Fruit fly (Drosophila melanogaster) whole organism, embryonic: ENCODE results near the gene Ca-Ma2d.

Experiments used
- ATbp ChIP-seq: fragments of 200-800 bp; sonication (Bioruptor generic); optimal IDR thresholded peaks from 2 replicates; lab custom pipeline; 2017; ENCODE audit warnings: missing biosample characterization, mild to moderate bottlenecking, missing genetic modification characterization, missing genetic modification reagents
- Abd-B ChIP-seq: fragments of 200-800 bp; sonication (Bioruptor generic); optimal IDR thresholded peaks from 2 replicates; lab custom pipeline; 2018; ENCODE audit warnings: missing biosample characterization, mild to moderate bottlenecking, missing genetic modification characterization, moderate library complexity
- Bgb ChIP-seq: fragments of 200-800 bp; sonication (Bioruptor generic); IDR thresholded peaks from 2 replicates; pipeline ENCODE4 v1.3.6; 2022; ENCODE audit warnings: missing biosample characterization, missing genetic modification characterization; ENCODE audit not compliant: partially characterized antibody
- Blimp-1 ChIP-seq: fragments of 200-800 bp; sonication (Bioruptor generic); optimal IDR thresholded peaks from 3 replicates; lab custom pipeline; 2018; ENCODE audit warnings: missing biosample characterization, missing genetic modification characterization, mild to moderate bottlenecking, moderate library complexity, missing genetic modification reagents
- CG11560 ChIP-seq: fragments of 200-800 bp; sonication (Bioruptor generic); IDR thresholded peaks from 3 replicates; pipeline ENCODE4 v1.3.6; 2022; ENCODE audit warnings: missing biosample characterization, missing genetic modification characterization
- CG13624 ChIP-seq: fragments of 200-800 bp; sonication (Bioruptor generic); optimal IDR thresholded peaks from 2 replicates; lab custom pipeline; 2016; ENCODE audit warnings: missing biosample characterization, missing genetic modification characterization
- CG15479 ChIP-seq: fragments of 200-800 bp; sonication (Bioruptor generic); optimal IDR thresholded peaks from 3 replicates; lab custom pipeline; 2019; ENCODE audit warnings: missing biosample characterization, mild to moderate bottlenecking, missing genetic modification characterization, moderate library complexity
- CG17359 ChIP-seq: fragments of 200-800 bp; sonication (Bioruptor generic); optimal IDR thresholded peaks from 3 replicates; lab custom pipeline; 2018; ENCODE audit warnings: missing biosample characterization, mild to moderate bottlenecking, missing genetic modification characterization, moderate library complexity
- CG2116 ChIP-seq: fragments of 200-800 bp; sonication (Bioruptor generic); optimal IDR thresholded peaks from 3 replicates; lab custom pipeline; 2018; ENCODE audit warnings: missing biosample characterization, mild to moderate bottlenecking, missing genetic modification characterization
- CG2712 ChIP-seq: fragments of 200-800 bp; optimal IDR thresholded peaks from 3 replicates; lab custom pipeline; 2019; ENCODE audit warnings: missing biosample characterization, mild to moderate bottlenecking, missing genetic modification characterization, moderate library complexity
- CG33557 ChIP-seq: fragments of 200-800 bp; sonication (Bioruptor generic); optimal IDR thresholded peaks from 2 replicates; lab custom pipeline; 2019; ENCODE audit warnings: missing biosample characterization, mild to moderate bottlenecking, missing genetic modification characterization, moderate library complexity
- CG34422 ChIP-seq: fragments of 200-800 bp; sonication (Bioruptor generic); IDR thresholded peaks from 3 replicates; pipeline ENCODE4 v1.3.6; 2022; ENCODE audit warnings: missing biosample characterization, missing genetic modification characterization
- CG4360 ChIP-seq: fragments of 200-800 bp; sonication (Bioruptor generic); IDR thresholded peaks from 2 replicates; pipeline ENCODE4 v1.3.6; 2022; ENCODE audit warnings: missing biosample characterization, missing genetic modification characterization
- CG6272 ChIP-seq: fragments of 200-800 bp; sonication (Bioruptor generic); IDR thresholded peaks from 2 replicates; pipeline ENCODE4 v1.3.6; 2022; ENCODE audit warnings: missing biosample characterization, missing genetic modification characterization
- CG6765 ChIP-seq: fragments of 200-800 bp; sonication (Bioruptor generic); optimal IDR thresholded peaks from 3 replicates; lab custom pipeline; 2017; ENCODE audit warnings: missing biosample characterization, mild to moderate bottlenecking, missing genetic modification characterization
- Deaf1 ChIP-seq: fragments of 200-800 bp; optimal IDR thresholded peaks from 3 replicates; lab custom pipeline; 2019; ENCODE audit warnings: missing biosample characterization, mild to moderate bottlenecking, missing genetic modification characterization, moderate library complexity
- Ets65A ChIP-seq: fragments of 200-800 bp; sonication (Bioruptor generic); peaks from one replicate; lab custom pipeline; 2016; ENCODE audit warnings: missing biosample characterization, missing genetic modification characterization
- HLH4C ChIP-seq: fragments of 200-800 bp; sonication (Bioruptor generic); IDR thresholded peaks from 3 replicates; pipeline ENCODE4 v1.3.6; 2022; ENCODE audit warnings: missing biosample characterization, missing genetic modification characterization; ENCODE audit not compliant: partially characterized antibody
- MBD-R2 ChIP-seq: fragments of 200-800 bp; sonication (Bioruptor generic); IDR thresholded peaks from 2 replicates; pipeline ENCODE4 v1.3.6; 2022; ENCODE audit warnings: missing biosample characterization, missing genetic modification characterization
- MESR4 ChIP-seq: fragments of 200-800 bp; sonication (Bioruptor generic); optimal IDR thresholded peaks from 2 replicates; lab custom pipeline; 2018; ENCODE audit warnings: missing biosample characterization, mild to moderate bottlenecking, missing genetic modification characterization, moderate library complexity
- Med ChIP-seq: fragments of 200-800 bp; sonication (Bioruptor generic); peaks from one replicate; lab custom pipeline; 2016; ENCODE audit warnings: missing biosample characterization, missing genetic modification characterization, mild to moderate bottlenecking, inconsistent platforms, moderate library complexity
- NC2β ChIP-seq: fragments of 200-800 bp; sonication (Bioruptor generic); optimal IDR thresholded peaks from 2 replicates; lab custom pipeline; 2016; ENCODE audit warnings: missing biosample characterization, missing genetic modification characterization
- Sin3A ChIP-seq: fragments of >200 bp; optimal IDR thresholded peaks from 2 replicates; lab custom pipeline; 2018
- Spps ChIP-seq: fragments of 200-800 bp; sonication (Bioruptor generic); optimal IDR thresholded peaks from 2 replicates; lab custom pipeline; 2018; ENCODE audit warnings: missing biosample characterization, mild to moderate bottlenecking, missing genetic modification characterization
- al ChIP-seq: fragments of 200-800 bp; sonication (Bioruptor generic); IDR thresholded peaks from 2 replicates; pipeline ENCODE4 v1.3.6; 2022; ENCODE audit warnings: missing biosample characterization, missing genetic modification characterization
- bbx ChIP-seq: fragments of 200-800 bp; sonication (Bioruptor generic); IDR thresholded peaks from 2 replicates; pipeline ENCODE4 v1.3.6; 2022; ENCODE audit warnings: missing biosample characterization, missing genetic modification characterization; ENCODE audit not compliant: partially characterized antibody
- cas ChIP-seq: fragments of 200-800 bp; sonication (Bioruptor generic); IDR thresholded peaks from 2 replicates; pipeline ENCODE4 v1.3.6; 2022; ENCODE audit warnings: missing biosample characterization, missing genetic modification characterization
- cg ChIP-seq: fragments of 200-800 bp; sonication (Bioruptor generic); optimal IDR thresholded peaks from 3 replicates; lab custom pipeline; 2019; ENCODE audit warnings: missing biosample characterization, mild to moderate bottlenecking, missing genetic modification characterization, moderate library complexity
- chif ChIP-seq, 2 experiments: fragments of 200-800 bp; sonication (Bioruptor generic); optimal IDR thresholded peaks; 3 replicates each; lab custom pipeline; 2016; ENCODE audit warnings: missing biosample characterization in 2 of 2, missing genetic modification characterization in 2 of 2
- chinmo ChIP-seq: fragments of 200-800 bp; sonication (Bioruptor generic); IDR thresholded peaks from 4 replicates; pipeline ENCODE4 v1.3.6; 2022; ENCODE audit warnings: missing biosample characterization, missing genetic modification characterization; ENCODE audit not compliant: partially characterized antibody
- chm ChIP-seq: fragments of 200-800 bp; sonication (Bioruptor generic); IDR thresholded peaks from 2 replicates; pipeline ENCODE4 v1.3.6; 2022; ENCODE audit warnings: missing biosample characterization, missing genetic modification characterization
- crol ChIP-seq: fragments of 200-800 bp; sonication (Bioruptor generic); IDR thresholded peaks from 2 replicates; pipeline ENCODE4 v1.3.6; 2022; ENCODE audit warnings: missing biosample characterization, missing genetic modification characterization
- crp ChIP-seq, 2 experiments: fragments of 200-800 bp; sonication (Bioruptor generic); optimal IDR thresholded peaks; 2 replicates in 1 of 2; 3 replicates in 1 of 2; lab custom pipeline; 2017; ENCODE audit warnings: missing biosample characterization in 2 of 2, missing genetic modification characterization in 2 of 2, mild to moderate bottlenecking in 1 of 2, moderate library complexity in 1 of 2
- cwo ChIP-seq: fragments of 200-800 bp; sonication (Bioruptor generic); optimal IDR thresholded peaks from 3 replicates; lab custom pipeline; 2017; ENCODE audit warnings: missing biosample characterization, missing genetic modification characterization, mild to moderate bottlenecking, moderate library complexity, missing genetic modification reagents
- danr ChIP-seq: fragments of 200-800 bp; sonication (Bioruptor generic); IDR thresholded peaks from 2 replicates; pipeline ENCODE4 v1.3.6; 2022; ENCODE audit warnings: missing biosample characterization, missing genetic modification characterization
- dpn ChIP-seq, 2 experiments: fragments of 200-800 bp; sonication (Bioruptor generic); optimal IDR thresholded peaks; 3 replicates each; lab custom pipeline; 2016; ENCODE audit warnings: missing biosample characterization in 2 of 2, missing genetic modification characterization in 2 of 2
- dysf ChIP-seq: fragments of 200-800 bp; sonication (Bioruptor generic); IDR thresholded peaks from 3 replicates; pipeline ENCODE4 v1.3.6; 2022; ENCODE audit warnings: missing biosample characterization, missing genetic modification characterization
- gro ChIP-seq: fragments of 200-800 bp; sonication (Bioruptor generic); optimal IDR thresholded peaks from 2 replicates; lab custom pipeline; 2016; ENCODE audit warnings: missing biosample characterization, missing genetic modification characterization
- lilli ChIP-seq: fragments of 200-800 bp; sonication (Bioruptor generic); optimal IDR thresholded peaks from 3 replicates; lab custom pipeline; 2016; ENCODE audit warnings: missing biosample characterization, missing genetic modification characterization
- lola ChIP-seq, 3 experiments: fragments of >200 bp in 2 of 3; fragments of 200-800 bp in 1 of 3; sonication (Bioruptor generic) in 1 of 3; optimal IDR thresholded peaks; 2 replicates each; lab custom pipeline; 2017 to 2019; ENCODE audit warnings: missing biosample characterization in 3 of 3, missing genetic modification characterization in 3 of 3, mild to moderate bottlenecking in 1 of 3, moderate library complexity in 1 of 3
- mld ChIP-seq: fragments of 200-800 bp; sonication (Bioruptor generic); IDR thresholded peaks from 3 replicates; pipeline ENCODE4 v1.3.6; 2022; ENCODE audit warnings: missing biosample characterization, missing genetic modification characterization; ENCODE audit not compliant: partially characterized antibody
- onecut ChIP-seq: fragments of 200-800 bp; sonication (Bioruptor generic); IDR thresholded peaks from 2 replicates; pipeline ENCODE4 v1.3.6; 2022; ENCODE audit warnings: missing biosample characterization, missing genetic modification characterization
- pfk ChIP-seq: fragments of 200-800 bp; sonication (Bioruptor generic); optimal IDR thresholded peaks from 2 replicates; lab custom pipeline; 2018; ENCODE audit warnings: missing biosample characterization, mild to moderate bottlenecking, missing genetic modification characterization, moderate library complexity
- phol ChIP-seq: fragments of 200-800 bp; sonication (Bioruptor generic); optimal IDR thresholded peaks from 3 replicates; lab custom pipeline; 2018; ENCODE audit warnings: missing biosample characterization, mild to moderate bottlenecking, missing genetic modification characterization, moderate library complexity
- sens ChIP-seq: fragments of 200-800 bp; sonication (Bioruptor generic); peaks from one replicate; lab custom pipeline; 2016; ENCODE audit warnings: missing biosample characterization, missing genetic modification characterization
- ssp ChIP-seq: fragments of 200-800 bp; sonication (Bioruptor generic); IDR thresholded peaks from 2 replicates; pipeline ENCODE4 v1.3.6; 2022; ENCODE audit warnings: missing biosample characterization, missing genetic modification characterization
- sug ChIP-seq: fragments of 200-800 bp; optimal IDR thresholded peaks from 2 replicates; lab custom pipeline; 2019; ENCODE audit warnings: missing biosample characterization, mild to moderate bottlenecking, missing genetic modification characterization, moderate library complexity
- vfl ChIP-seq: fragments of 200-800 bp; sonication (Bioruptor generic); optimal IDR thresholded peaks from 2 replicates; lab custom pipeline; 2016; ENCODE audit warnings: missing biosample characterization, missing genetic modification characterization
- zen ChIP-seq: fragments of 200-800 bp; sonication (Bioruptor generic); optimal IDR thresholded peaks from 3 replicates; lab custom pipeline; 2018; ENCODE audit warnings: missing biosample characterization, mild to moderate bottlenecking, missing genetic modification characterization, moderate library complexity

Gene Ca-Ma2d

dm6 chr2L:16273439-16273838 is 42.2 kb downstream of the Ca-Ma2d start:
- peak; percentile 85; the same call in 1 of the 4 replicates for TF ChIP-seq chinmo (GFP tag; lab: Robert Waterston, UW)
- TF ChIP-seq crol (GFP tag; lab: Robert Waterston, UW), result no peak
- no peak for TF ChIP-seq CG6765
- TF ChIP-seq sug (tag; lab: Kevin White, UChicago), result peak; percentile 1
- no peak for TF ChIP-seq Bgb (GFP tag; lab: Robert Waterston, UW)
- no peak for TF ChIP-seq HLH4C
- TF ChIP-seq CG4360 (GFP tag; lab: Robert Waterston, UW), result 0 out of 2 replicates have a peak, but pooled peaks have one; percentile 6
- no peak for TF ChIP-seq ATbp (GFP tag; lab: Kevin White, UChicago)
- no peak for TF ChIP-seq dpn (GFP tag; optimal IDR thresholded peaks at IDR 0.05; lab: Kevin White, UChicago)
- TF ChIP-seq CG11560, result no peak
- TF ChIP-seq Blimp-1 (GFP tag; lab: Kevin White, UChicago), result no peak
- no peak for TF ChIP-seq Abd-B (GFP tag; lab: Kevin White, UChicago)
- TF ChIP-seq sens, result peak; percentile 20
- no peak for TF ChIP-seq CG2712 (tag; lab: Kevin White, UChicago)
- peak in 1 of 2 experiments; percentile 12 for TF ChIP-seq crp (GFP tag; optimal IDR thresholded peaks at IDR 0.05; lab: Kevin White, UChicago)
- no peak for TF ChIP-seq lilli (GFP tag; lab: Kevin White, UChicago)
- TF ChIP-seq cwo (GFP tag; lab: Kevin White, UChicago), result no peak
- TF ChIP-seq phol, result no peak
- TF ChIP-seq CG34422 (GFP tag; lab: Robert Waterston, UW), result peak; percentile 9; the same call in 1 of the 3 replicates
- peak; percentile 77 for TF ChIP-seq CG13624 (GFP tag; lab: Kevin White, UChicago)
- peak; percentile 1 for TF ChIP-seq cg (GFP tag; lab: Kevin White, UChicago)
- TF ChIP-seq bbx, result no peak
- no peak for TF ChIP-seq mld
- TF ChIP-seq MESR4, result no peak
- peak; percentile 44; the same call in 1 of the 2 replicates for TF ChIP-seq onecut
- peak; percentile 33 for TF ChIP-seq pfk (GFP tag; lab: Kevin White, UChicago)
- no peak for TF ChIP-seq CG2116
- TF ChIP-seq MBD-R2, result no peak
- TF ChIP-seq ssp, result no peak

dm6 chr2L:16274100-16274499 is 42.8 kb downstream of the Ca-Ma2d start:
- peak; percentile 66 for TF ChIP-seq Ets65A (GFP tag; lab: Kevin White, UChicago)
- no peak for TF ChIP-seq chif (GFP tag; optimal IDR thresholded peaks at IDR 0.05; lab: Kevin White, UChicago)
- peak; percentile 70 for TF ChIP-seq zen (tag; lab: Kevin White, UChicago)

- no peak for TF ChIP-seq CG33557 (GFP tag; lab: Kevin White, UChicago)
- TF ChIP-seq gro (GFP tag; lab: Kevin White, UChicago), result no peak
- no peak for TF ChIP-seq Sin3A (lab: Kevin White, UChicago)
- no peak for TF ChIP-seq al (GFP tag; lab: Robert Waterston, UW)
- peak; percentile 16 for TF ChIP-seq Deaf1 (tag; lab: Kevin White, UChicago)
- TF ChIP-seq CG6272 (GFP tag; lab: Robert Waterston, UW), result no peak
- no peak for TF ChIP-seq CG17359 (tag; lab: Kevin White, UChicago)
- no peak for TF ChIP-seq vfl (GFP tag; lab: Kevin White, UChicago)
- TF ChIP-seq CG15479 (GFP tag; lab: Kevin White, UChicago), result no peak
- TF ChIP-seq Ets65A (GFP tag; lab: Kevin White, UChicago), result peak; percentile 79
- TF ChIP-seq danr (GFP tag; lab: Robert Waterston, UW), result no peak
- TF ChIP-seq chm, result no peak
- no peak for TF ChIP-seq cas
- TF ChIP-seq Med (GFP tag; lab: Kevin White, UChicago), result peak; percentile 56
- no peak for TF ChIP-seq NC2β
- no peak for TF ChIP-seq dysf (GFP tag; lab: Robert Waterston, UW)
- TF ChIP-seq lola (GFP tag; optimal IDR thresholded peaks at IDR 0.05; lab: Kevin White, UChicago), result no peak
- peak; percentile 25 for TF ChIP-seq cg (GFP tag; lab: Kevin White, UChicago)
- TF ChIP-seq Spps (tag; lab: Kevin White, UChicago), result no peak
Observed at dm6 chr2L:16275177-16275808, 44.0 kb downstream of the Ca-Ma2d start.
